Worm (Caenorhabditis elegans): ENCODE data around the gene ZK1307.9.

ce11 chrII:9660379-9660778 lies 11.1 kb downstream of the ZK1307.9 start, which contains the start of gene ZK1320.3:
- TF ChIP-seq nhr-76 (tag; optimal IDR thresholded peaks at IDR 0.05) (no peak), ama-1 (optimal IDR thresholded peaks at IDR 0.05) (no peak), dmd-9 (GFP tag; IDR thresholded peaks at IDR 0.05) (no peak), Y48G9A.11 (GFP tag; IDR thresholded peaks at IDR 0.05) (no peak), nhr-77 (tag; optimal IDR thresholded peaks at IDR 0.05) (no peak), zip-11 (GFP tag; IDR thresholded peaks at IDR 0.05) (no peak), egl-27 (tag; optimal IDR thresholded peaks at IDR 0.05) (no peak), mdl-1 (tag; optimal IDR thresholded peaks at IDR 0.05) (no peak), arid-1 (GFP tag; conservative IDR thresholded peaks at IDR 0.05) (no peak)
